Worm (Caenorhabditis elegans): ENCODE results near the gene T28A11.18.

Gene T28A11.18

DNA sequence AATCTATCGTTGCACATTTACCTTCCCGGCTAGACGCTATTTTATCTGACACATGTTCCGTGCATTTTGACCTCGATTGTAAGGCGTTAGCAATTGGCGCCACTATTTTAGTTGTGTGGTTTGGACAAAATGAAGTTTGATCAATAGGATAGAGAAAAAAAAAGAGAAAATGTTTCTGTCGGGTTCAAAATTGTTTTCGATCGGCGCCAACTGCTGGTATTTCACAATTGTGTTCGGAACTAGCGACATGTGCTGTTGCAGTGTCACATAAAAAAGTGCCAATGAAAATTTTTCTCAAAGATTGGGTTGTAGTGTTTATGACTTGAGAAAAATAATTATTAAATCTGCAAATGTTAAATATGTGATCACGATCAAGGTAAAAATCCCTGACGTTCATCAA lies 11.3 kb upstream of the T28A11.18 start:
- TF ChIP-seq him-1 (tag; optimal IDR thresholded peaks at IDR 0.05) (no peak), sea-2 (GFP tag; IDR thresholded peaks at IDR 0.05) (no peak), mes-4 (tag; optimal IDR thresholded peaks at IDR 0.05) (no peak), aptf-2 (GFP tag; conservative IDR thresholded peaks at IDR 0.05) (no peak), nhr-90 (tag; optimal IDR thresholded peaks at IDR 0.05) (no peak), pha-4 (tag; optimal IDR thresholded peaks at IDR 0.05) (no peak), madf-3 (GFP tag; IDR thresholded peaks at IDR 0.05) (no peak), Y67H2A.10 (GFP tag; conservative IDR thresholded peaks at IDR 0.05) (no peak), lsy-27 (tag; optimal IDR thresholded peaks at IDR 0.05; ENCODE audit: borderline replicate concordance, insufficient read depth) (no peak), rpc-1 (optimal IDR thresholded peaks at IDR 0.05) (no peak), rpc-1 (tag; optimal IDR thresholded peaks at IDR 0.05) (no peak), rcor-1 (GFP tag; IDR thresholded peaks at IDR 0.05) (no peak), nfya-1 (tag; optimal IDR thresholded peaks at IDR 0.05; ENCODE audit: borderline replicate concordance, insufficient read depth) (no peak), mxl-1 (tag; optimal IDR thresholded peaks at IDR 0.05) (no peak)

DNA sequence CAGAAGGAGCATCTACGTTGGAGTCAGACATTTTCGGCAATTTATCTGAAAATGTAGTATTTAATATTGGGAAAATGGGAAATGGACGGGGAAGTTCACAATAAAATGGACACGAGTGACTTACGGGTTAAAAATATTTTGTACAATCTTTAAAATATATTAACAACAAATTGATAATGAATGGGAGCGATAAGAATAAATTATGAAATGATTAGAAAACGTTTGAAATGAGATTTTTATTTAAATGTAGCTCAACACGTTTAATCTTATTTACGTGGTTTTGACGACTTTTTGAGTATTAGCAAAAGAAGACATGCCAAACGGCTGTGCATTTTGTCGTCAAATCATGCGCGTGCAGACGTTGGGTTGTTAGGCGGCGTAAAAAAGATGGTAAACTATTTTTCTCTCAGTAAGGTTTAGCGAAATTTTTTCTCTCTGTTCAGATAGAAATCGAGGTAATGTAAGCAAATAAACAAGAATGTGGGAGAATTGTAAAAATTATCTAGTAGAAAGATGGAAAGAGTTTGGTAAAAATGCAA lies 10.3 kb upstream of the T28A11.18 start, which contains the start of gene fbxa-64:
Gene fbxa-64 (minus strand): TSS at position 51 of the 539 bp plus-strand sequence.
- TF ChIP-seq ceh-79 (tag; optimal IDR thresholded peaks at IDR 0.05) = no peak
- no peak for TF ChIP-seq attf-5 (GFP tag; optimal IDR thresholded peaks at IDR 0.05)
- TF ChIP-seq mxl-1 (tag; optimal IDR thresholded peaks at IDR 0.05) = no peak
- no peak for TF ChIP-seq tbx-9 (tag; optimal IDR thresholded peaks at IDR 0.05; ENCODE audit: borderline replicate concordance)
- TF ChIP-seq ztf-28 (GFP tag; IDR thresholded peaks at IDR 0.05) = no peak
- no peak for TF ChIP-seq ama-1 (optimal IDR thresholded peaks at IDR 0.05)
- no peak for TF ChIP-seq ama-1 (GFP tag; optimal IDR thresholded peaks at IDR 0.05)
- no peak for TF ChIP-seq rpc-1 (optimal IDR thresholded peaks at IDR 0.05)
- no peak for TF ChIP-seq rpc-1 (tag; optimal IDR thresholded peaks at IDR 0.05)
- no peak for TF ChIP-seq B0336.3 (GFP tag; IDR thresholded peaks at IDR 0.05)
- TF ChIP-seq sea-2 (GFP tag; IDR thresholded peaks at IDR 0.05) = no peak

DNA sequence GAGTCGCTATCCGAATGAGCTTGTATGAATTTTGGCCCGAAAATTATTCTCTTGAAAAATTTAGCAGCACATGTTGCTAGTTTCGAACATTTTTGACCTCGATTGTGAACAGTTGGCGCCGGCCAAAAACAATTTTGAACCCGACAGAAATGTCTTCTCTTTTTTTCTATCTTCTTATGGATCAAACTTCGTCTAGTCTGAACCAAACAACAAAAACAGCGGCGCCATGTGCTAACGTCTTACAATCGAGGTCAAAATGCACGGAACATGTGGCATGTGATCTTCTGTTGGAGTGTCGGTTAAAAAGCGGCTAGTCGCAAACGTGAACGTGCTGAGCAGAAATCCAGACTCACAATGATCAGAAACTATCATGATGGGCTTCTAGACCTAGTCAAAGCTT lies 8.3 kb upstream of the T28A11.18 start:
- TF ChIP-seq ets-4 (GFP tag; optimal IDR thresholded peaks at IDR 0.05) (no peak), K12H6.12 (tag; optimal IDR thresholded peaks at IDR 0.05) (peak; percentile 9)

DNA sequence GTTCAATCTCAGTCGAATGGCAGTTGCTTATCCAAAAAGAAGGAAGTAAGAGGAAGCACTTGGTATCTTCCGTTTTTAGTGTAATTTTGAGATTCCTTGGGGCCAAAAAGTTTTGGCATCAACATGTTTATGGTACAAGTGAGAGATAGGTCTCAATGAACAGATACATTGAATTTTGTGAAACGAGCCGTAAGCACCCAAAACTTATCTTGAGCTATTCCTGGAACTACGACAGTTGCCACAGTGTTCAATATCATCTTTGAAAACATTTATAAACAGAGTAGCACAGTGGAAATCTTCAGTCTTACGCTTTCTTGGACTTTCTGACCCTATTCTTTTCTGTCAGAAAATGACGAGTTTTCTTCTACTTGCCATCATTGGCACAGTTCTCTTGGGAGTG lies 7.2 kb upstream of the T28A11.18 start, which contains the start of gene T28A11.3:
Gene T28A11.3 (plus strand): TSS at position 301 of the 400 bp plus-strand sequence.
- TF ChIP-seq rcor-1 (GFP tag; IDR thresholded peaks at IDR 0.05) = no peak
- no peak for TF ChIP-seq F55B11.4 (tag; optimal IDR thresholded peaks at IDR 0.05; ENCODE audit: borderline replicate concordance, insufficient read depth)
- no peak for TF ChIP-seq dpl-1 (GFP tag; optimal IDR thresholded peaks at IDR 0.05)

DNA sequence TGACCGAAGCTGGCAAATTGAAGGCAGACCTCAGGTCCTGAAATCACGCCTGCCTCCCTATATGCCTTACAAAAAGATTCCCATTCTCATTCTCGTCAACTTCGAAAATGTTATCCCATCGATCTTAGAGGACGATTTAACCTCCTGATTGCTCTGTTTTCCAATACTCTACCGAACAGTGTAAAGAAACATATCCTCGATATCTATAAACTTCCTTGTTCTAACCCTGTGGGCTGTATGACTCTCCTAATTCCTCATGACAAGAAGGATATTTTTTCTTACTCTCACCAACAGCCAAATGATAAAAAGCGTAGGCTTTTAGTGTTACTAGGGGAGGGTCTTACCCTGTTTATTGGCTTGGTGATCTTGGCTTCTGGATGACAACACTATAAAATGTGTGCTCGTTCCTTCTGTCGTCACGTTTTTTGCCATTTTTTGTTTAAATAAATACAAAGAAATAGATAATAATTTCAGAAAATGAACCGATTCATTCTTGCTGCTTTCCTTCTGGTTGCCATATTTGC lies 5.8 kb upstream of the T28A11.18 start, which contains the start of gene T28A11.4:
Gene T28A11.4 (plus strand): TSS at position 474 of the 524 bp plus-strand sequence.
- TF ChIP-seq B0336.3 (GFP tag; IDR thresholded peaks at IDR 0.05) (no peak), cebp-2 (GFP tag; IDR thresholded peaks at IDR 0.05) (no peak), attf-3 (GFP tag; conservative IDR thresholded peaks at IDR 0.05) (no peak), F22D6.2 (tag; optimal IDR thresholded peaks at IDR 0.05) (no peak), attf-6 (GFP tag; IDR thresholded peaks at IDR 0.05) (no peak), ztf-18 (tag; optimal IDR thresholded peaks at IDR 0.05) (no peak), somi-1 (GFP tag; optimal IDR thresholded peaks at IDR 0.05) (no peak), rcor-1 (GFP tag; IDR thresholded peaks at IDR 0.05) (no peak), lin-40 (tag; optimal IDR thresholded peaks at IDR 0.05) (no peak), bed-1 (GFP tag; IDR thresholded peaks at IDR 0.05) (no peak), ekl-4 (GFP tag; IDR thresholded peaks at IDR 0.05) (no peak), tbp1 (GFP tag; optimal IDR thresholded peaks at IDR 0.05) (no peak)

All from whole organism, young adult.